Fruit fly (Drosophila melanogaster) whole organism: Measurements from ENCODE around the gene CG16790.

Source experiments
- CG8478 ChIP-seq: fragments of >200 bp; optimal IDR thresholded peaks from 2 replicates; lab custom pipeline; 2018; ENCODE audit warnings: inconsistent platforms
- Dll ChIP-seq: fragments of >200 bp; optimal IDR thresholded peaks from 2 replicates; lab custom pipeline; 2017
- EcR ChIP-seq, 2 experiments: fragments of >200 bp; optimal IDR thresholded peaks; 2 replicates each; lab custom pipeline; 2017; ENCODE audit warnings: missing biosample characterization in 2 of 2, missing genetic modification characterization in 2 of 2, missing genetic modification reagents in 2 of 2
- pan ChIP-seq: fragments of >200 bp; optimal IDR thresholded peaks from 2 replicates; lab custom pipeline; 2017
- psq ChIP-seq: fragments of >200 bp; optimal IDR thresholded peaks from 2 replicates; lab custom pipeline; 2017
- usp ChIP-seq: fragments of >200 bp; optimal IDR thresholded peaks from 2 replicates; lab custom pipeline; 2017; ENCODE audit warnings: missing biosample characterization, missing genetic modification characterization, mixed read lengths

CG16790 gene

DNA sequence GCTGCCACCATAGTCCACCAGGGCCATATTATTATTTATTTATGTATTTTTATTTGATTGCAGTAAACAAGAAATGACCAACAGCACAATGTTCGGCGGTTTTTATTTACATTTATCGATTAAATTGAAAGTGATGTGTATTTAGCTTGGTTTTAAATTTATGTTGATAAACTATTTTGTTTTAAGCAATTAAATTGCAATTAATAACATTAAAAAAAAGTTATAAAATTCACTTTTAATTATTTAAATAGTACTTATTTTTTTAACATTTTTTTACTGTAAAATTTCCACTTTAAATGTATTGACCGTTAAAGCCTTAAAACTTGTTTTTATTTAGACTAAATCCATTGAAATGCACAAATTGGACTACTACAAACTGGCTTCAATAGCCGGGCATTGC is at the start of gene CG16790:
Gene CG16790, minus strand, starts transcription at position 101 of the 400 bp plus-strand sequence.
- TF ChIP-seq psq (lab: Kevin White, UChicago) = no peak
- TF ChIP-seq pan (lab: Kevin White, UChicago) = no peak
- TF ChIP-seq EcR (GFP tag; optimal IDR thresholded peaks at IDR 0.05; lab: Kevin White, UChicago) = no peak
- TF ChIP-seq usp = no peak
- no peak for TF ChIP-seq CG8478 (lab: Kevin White, UChicago)
- no peak for TF ChIP-seq Dll (lab: Kevin White, UChicago)

DNA sequence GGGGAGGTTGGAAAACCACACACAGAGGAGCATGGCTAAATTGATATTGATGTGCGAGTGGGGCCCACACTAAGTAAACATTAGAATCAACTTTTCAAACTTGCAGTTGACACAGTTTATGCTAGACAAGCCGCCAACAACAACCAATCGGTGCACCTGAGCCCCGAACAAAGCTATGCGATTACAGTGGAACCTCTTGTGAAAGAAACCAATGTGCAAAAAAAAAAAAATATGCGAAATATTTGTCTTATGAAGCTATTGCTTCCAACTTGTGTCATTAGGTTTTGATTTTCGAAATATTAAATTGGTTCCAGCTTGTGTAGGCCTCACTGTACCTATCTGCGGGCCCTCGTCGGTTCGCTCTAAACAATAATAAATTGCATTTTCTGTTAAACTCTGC is 48.3 kb upstream of the CG16790 start:
- TF ChIP-seq psq (lab: Kevin White, UChicago) (no peak), Dll (lab: Kevin White, UChicago) (no peak), EcR (GFP tag; optimal IDR thresholded peaks at IDR 0.05; lab: Kevin White, UChicago) (no peak), pan (lab: Kevin White, UChicago) (no peak)

- TF ChIP-seq usp (no peak), Dll (lab: Kevin White, UChicago) (no peak), CG8478 (lab: Kevin White, UChicago) (no peak), EcR (GFP tag; optimal IDR thresholded peaks at IDR 0.05; lab: Kevin White, UChicago) (no peak), pan (lab: Kevin White, UChicago) (no peak), psq (lab: Kevin White, UChicago) (no peak)
Measured at dm6 chr3R:9613124-9613523, 43.1 kb upstream of the CG16790 start.

- TF ChIP-seq usp = no peak
Measured at dm6 chr3R:9612217-9612616, 42.2 kb upstream of the CG16790 start.

DNA sequence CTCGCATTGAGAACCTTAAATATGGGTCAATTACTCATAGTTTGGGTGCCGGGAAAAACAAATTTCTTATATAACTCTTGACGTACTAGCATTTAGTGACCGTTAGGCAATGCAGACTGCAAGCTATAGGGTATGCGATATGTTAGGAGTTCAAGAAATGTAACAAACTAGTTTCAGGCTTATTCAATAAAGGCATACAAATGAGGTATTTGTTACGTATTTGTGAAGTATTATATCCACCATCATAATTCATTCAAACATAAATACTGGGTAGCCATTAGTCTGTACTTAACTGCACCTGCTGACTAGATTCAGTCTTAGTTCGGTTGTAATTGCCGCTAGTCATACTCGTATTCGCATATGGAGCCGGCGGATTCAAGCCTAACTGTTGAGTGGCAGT is 38.2 kb upstream of the CG16790 start:
- TF ChIP-seq usp = no peak
- TF ChIP-seq EcR (GFP tag; optimal IDR thresholded peaks at IDR 0.05; lab: Kevin White, UChicago) = no peak
- no peak for TF ChIP-seq CG8478 (lab: Kevin White, UChicago)
- TF ChIP-seq psq (lab: Kevin White, UChicago) = no peak
- no peak for TF ChIP-seq pan (lab: Kevin White, UChicago)
- TF ChIP-seq Dll (lab: Kevin White, UChicago) = no peak

- TF ChIP-seq pan (lab: Kevin White, UChicago) (no peak), psq (lab: Kevin White, UChicago) (no peak), Dll (lab: Kevin White, UChicago) (no peak), usp (no peak), CG8478 (lab: Kevin White, UChicago) (no peak), EcR (GFP tag; optimal IDR thresholded peaks at IDR 0.05; lab: Kevin White, UChicago) (no peak)
Measured at dm6 chr3R:9606913-9607804, 37.1 kb upstream of the CG16790 start.

DNA sequence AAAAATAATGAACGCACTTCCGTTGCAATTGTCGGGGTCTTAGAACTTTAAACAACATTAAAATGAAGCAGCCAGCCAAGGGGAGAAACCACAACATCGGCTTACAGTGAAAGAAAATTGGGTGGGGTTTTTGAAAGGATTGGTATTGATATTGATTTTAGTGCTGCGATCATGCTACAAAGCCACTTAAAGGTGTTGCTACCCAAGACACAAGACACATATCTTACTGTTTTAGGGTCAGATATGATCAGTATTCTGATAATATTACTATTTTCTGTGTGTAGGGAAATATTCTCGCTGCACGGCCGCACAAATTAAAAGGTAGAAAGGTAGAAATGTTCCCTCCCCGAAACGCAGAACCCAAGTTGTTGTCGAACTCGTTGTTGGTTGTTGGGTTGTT is 35.1 kb upstream of the CG16790 start:
- no peak for TF ChIP-seq EcR (GFP tag; optimal IDR thresholded peaks at IDR 0.05; lab: Kevin White, UChicago)
- TF ChIP-seq Dll (lab: Kevin White, UChicago) = no peak
- no peak for TF ChIP-seq pan (lab: Kevin White, UChicago)
- no peak for TF ChIP-seq CG8478 (lab: Kevin White, UChicago)
- TF ChIP-seq usp = no peak
- TF ChIP-seq psq (lab: Kevin White, UChicago) = no peak

DNA sequence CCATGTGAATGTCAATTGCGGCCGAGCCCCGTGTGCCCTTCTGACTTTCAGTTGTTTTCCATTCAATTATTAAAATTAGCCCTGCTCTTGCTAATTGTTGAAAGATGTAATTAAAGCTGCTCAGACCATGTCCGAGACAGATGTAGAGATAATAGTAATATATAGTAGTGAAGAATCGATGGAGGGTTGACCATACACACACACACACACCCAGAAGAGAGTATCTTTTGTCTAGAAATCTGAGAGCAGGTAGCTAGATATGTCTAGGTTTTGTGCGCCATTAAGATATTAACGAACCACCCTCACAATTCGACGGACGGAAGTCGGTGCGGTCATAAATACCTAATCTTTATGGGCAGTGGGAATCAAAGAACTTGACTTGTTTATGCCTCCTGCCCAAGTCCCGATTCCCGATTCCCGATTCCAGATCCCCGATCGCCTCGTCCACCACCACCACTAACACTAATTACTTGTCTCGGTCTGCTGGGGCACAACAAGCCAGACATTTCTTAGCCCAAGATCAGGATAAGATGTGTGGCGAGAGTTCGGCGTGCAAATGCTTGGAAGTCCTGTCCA is 34.5 kb upstream of the CG16790 start:
- no peak for TF ChIP-seq CG8478 (lab: Kevin White, UChicago)

DNA sequence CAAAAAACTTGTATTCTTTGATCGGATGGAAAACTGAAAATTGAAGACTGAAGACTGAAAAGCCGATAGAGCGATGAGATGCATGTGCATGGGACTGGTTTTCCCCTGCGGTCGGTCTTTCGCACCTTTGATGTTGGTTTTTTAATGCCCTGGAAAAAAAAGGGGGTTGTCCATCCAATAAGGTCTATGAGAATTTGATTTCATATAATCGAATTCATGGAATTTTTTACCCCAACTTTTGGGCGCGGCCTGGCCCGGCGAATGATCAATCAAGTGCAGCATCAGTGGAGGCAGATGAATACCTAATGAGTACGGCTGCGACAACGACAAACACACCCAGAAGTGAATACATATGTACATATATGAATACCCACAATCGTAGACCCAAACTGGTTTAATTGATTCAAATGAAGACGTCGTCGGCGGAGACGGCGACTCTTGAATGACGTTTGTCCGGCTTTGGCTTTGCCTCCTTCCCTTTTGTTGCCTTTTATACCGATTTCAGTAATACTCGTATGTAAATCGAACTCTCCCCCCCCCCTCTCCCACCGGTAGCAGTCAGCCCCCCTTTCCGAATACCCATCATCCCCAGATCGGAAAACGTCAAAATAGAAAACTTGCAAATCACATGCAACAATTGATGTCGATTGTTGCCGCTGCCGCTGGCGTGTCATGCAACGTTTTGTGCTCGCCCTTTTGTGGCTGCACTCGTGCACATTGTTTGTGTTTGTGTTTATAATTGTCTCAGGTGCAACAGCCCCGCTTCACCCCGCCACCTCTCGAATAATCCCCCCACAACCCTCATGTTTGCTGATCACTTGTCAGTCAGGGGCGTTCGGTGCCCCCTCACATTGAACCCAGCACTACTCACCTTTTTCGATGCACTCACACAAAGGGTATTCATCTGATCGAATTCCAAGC is 33.3 kb upstream of the CG16790 start:
- TF ChIP-seq CG8478 (lab: Kevin White, UChicago) = no peak
- no peak for TF ChIP-seq usp

- TF ChIP-seq pan (lab: Kevin White, UChicago) (no peak), psq (lab: Kevin White, UChicago) (no peak), EcR (GFP tag; optimal IDR thresholded peaks at IDR 0.05; lab: Kevin White, UChicago) (no peak), CG8478 (lab: Kevin White, UChicago) (no peak), usp (no peak), Dll (lab: Kevin White, UChicago) (no peak)
Measured at dm6 chr3R:9601949-9602348, 31.9 kb upstream of the CG16790 start.

dm6 chr3R:9600558-9600959 is 30.5 kb upstream of the CG16790 start:
- TF ChIP-seq usp (no peak), Dll (lab: Kevin White, UChicago) (no peak), CG8478 (lab: Kevin White, UChicago) (no peak), pan (lab: Kevin White, UChicago) (no peak), EcR (GFP tag; optimal IDR thresholded peaks at IDR 0.05; lab: Kevin White, UChicago) (no peak), psq (lab: Kevin White, UChicago) (no peak)

dm6 chr3R:9598099-9598498 is 28.1 kb upstream of the CG16790 start:
- TF ChIP-seq EcR (GFP tag; optimal IDR thresholded peaks at IDR 0.05; lab: Kevin White, UChicago) = no peak
- TF ChIP-seq Dll (lab: Kevin White, UChicago) = no peak
- no peak for TF ChIP-seq usp
- no peak for TF ChIP-seq psq (lab: Kevin White, UChicago)
- TF ChIP-seq pan (lab: Kevin White, UChicago) = no peak
